Fruit fly (Drosophila melanogaster) whole organism, embryonic: ENCODE results near the gene Nepl20.

Experiments
- C15 ChIP-seq: fragments of 200-800 bp; sonication (Bioruptor generic); IDR thresholded peaks from 3 replicates; pipeline ENCODE4 v1.3.6; 2022; ENCODE audit warnings: missing biosample characterization, missing genetic modification characterization
- CG1024 ChIP-seq: fragments of 200-800 bp; sonication (Bioruptor generic); IDR thresholded peaks from 2 replicates; pipeline ENCODE4 v1.3.6; 2022; ENCODE audit warnings: missing biosample characterization, missing genetic modification characterization
- CG10462 ChIP-seq: fragments of 200-800 bp; sonication (Bioruptor generic); optimal IDR thresholded peaks from 2 replicates; lab custom pipeline; 2016; ENCODE audit warnings: missing biosample characterization, missing genetic modification characterization
- CG11504 ChIP-seq: fragments of 200-800 bp; sonication (Bioruptor generic); optimal IDR thresholded peaks from 3 replicates; lab custom pipeline; 2019; ENCODE audit warnings: missing biosample characterization, mild to moderate bottlenecking, missing genetic modification characterization, moderate library complexity
- CG12391 ChIP-seq: fragments of 200-800 bp; sonication (Bioruptor generic); optimal IDR thresholded peaks from 3 replicates; lab custom pipeline; 2018; ENCODE audit warnings: missing biosample characterization, mild to moderate bottlenecking, missing genetic modification characterization, moderate library complexity
- CG14710 ChIP-seq: fragments of 200-800 bp; sonication (Bioruptor generic); optimal IDR thresholded peaks from 3 replicates; lab custom pipeline; 2019; ENCODE audit warnings: missing biosample characterization, mild to moderate bottlenecking, missing genetic modification characterization, moderate library complexity
- CG15479 ChIP-seq: fragments of 200-800 bp; sonication (Bioruptor generic); optimal IDR thresholded peaks from 3 replicates; lab custom pipeline; 2019; ENCODE audit warnings: missing biosample characterization, mild to moderate bottlenecking, missing genetic modification characterization, moderate library complexity
- CG16813 ChIP-seq: fragments of 200-800 bp; sonication (Bioruptor generic); IDR thresholded peaks from 3 replicates; pipeline ENCODE4 v1.3.6; 2022; ENCODE audit warnings: missing biosample characterization, missing genetic modification characterization; ENCODE audit not compliant: partially characterized antibody
- CG16815 ChIP-seq: fragments of 200-800 bp; sonication (Bioruptor generic); optimal IDR thresholded peaks from 3 replicates; lab custom pipeline; 2017; ENCODE audit warnings: missing biosample characterization, mild to moderate bottlenecking, missing genetic modification characterization
- CG2129 ChIP-seq: fragments of 200-800 bp; sonication (Bioruptor generic); IDR thresholded peaks from 2 replicates; pipeline ENCODE4 v1.3.6; 2022; ENCODE audit warnings: missing biosample characterization, missing genetic modification characterization; ENCODE audit not compliant: partially characterized antibody
- CG2875 ChIP-seq: fragments of 200-800 bp; sonication (Bioruptor generic); optimal IDR thresholded peaks from 2 replicates; lab custom pipeline; 2017; ENCODE audit warnings: missing biosample characterization, mild to moderate bottlenecking, missing genetic modification characterization, missing genetic modification reagents
- CG32772 ChIP-seq: fragments of 200-800 bp; sonication (Bioruptor generic); IDR thresholded peaks from 2 replicates; pipeline ENCODE4 v1.3.6; 2022; ENCODE audit warnings: missing biosample characterization, missing genetic modification characterization
- CG33557 ChIP-seq: fragments of 200-800 bp; sonication (Bioruptor generic); optimal IDR thresholded peaks from 2 replicates; lab custom pipeline; 2019; ENCODE audit warnings: missing biosample characterization, mild to moderate bottlenecking, missing genetic modification characterization, moderate library complexity
- CG34376 ChIP-seq: fragments of 200-800 bp; sonication (Bioruptor generic); optimal IDR thresholded peaks from 2 replicates; lab custom pipeline; 2018; ENCODE audit warnings: missing biosample characterization, mild to moderate bottlenecking, missing genetic modification characterization
- CG3726 ChIP-seq: fragments of 200-800 bp; sonication (Bioruptor generic); IDR thresholded peaks from 3 replicates; pipeline ENCODE4, ENCODE4 v1.3.6; 2022; ENCODE audit warnings: missing biosample characterization, missing genetic modification characterization
- CG43689 ChIP-seq: fragments of 200-800 bp; sonication (Bioruptor generic); IDR thresholded peaks from 2 replicates; pipeline ENCODE4 v1.3.6; 2022; ENCODE audit warnings: missing biosample characterization, missing genetic modification characterization
- CG6791 ChIP-seq: fragments of 200-800 bp; sonication (Bioruptor generic); IDR thresholded peaks from 3 replicates; pipeline ENCODE4 v1.3.6; 2022; ENCODE audit warnings: missing biosample characterization, missing genetic modification characterization; ENCODE audit not compliant: partially characterized antibody
- CG6854 ChIP-seq: fragments of 200-800 bp; sonication (Bioruptor generic); optimal IDR thresholded peaks from 3 replicates; lab custom pipeline; 2017; ENCODE audit warnings: missing biosample characterization, mild to moderate bottlenecking, missing genetic modification characterization
- D ChIP-seq, 2 experiments: fragments of 200-800 bp in 1 of 2; fragments of >200 bp in 1 of 2; sonication (Bioruptor generic) in 1 of 2; optimal IDR thresholded peaks; 2 replicates in 1 of 2; 3 replicates in 1 of 2; lab custom pipeline; 2017; ENCODE audit warnings: mild to moderate bottlenecking in 1 of 2, missing biosample characterization in 1 of 2, missing genetic modification characterization in 1 of 2, missing genetic modification reagents in 1 of 2
- Drgx ChIP-seq: fragments of 200-800 bp; sonication (Bioruptor generic); IDR thresholded peaks from 2 replicates; pipeline ENCODE4 v1.3.6; 2022; ENCODE audit warnings: missing biosample characterization, missing genetic modification characterization
- E2f1 ChIP-seq: fragments of 200-800 bp; sonication (Bioruptor generic); IDR thresholded peaks from 2 replicates; pipeline ENCODE4 v1.3.6; 2022; ENCODE audit warnings: missing biosample characterization, missing genetic modification characterization
- Eip74EF ChIP-seq, 2 experiments: fragments of 200-800 bp in 1 of 2; fragments of >200 bp in 1 of 2; sonication (Bioruptor generic) in 1 of 2; optimal IDR thresholded peaks; 2 replicates each; lab custom pipeline; 2017 to 2019; ENCODE audit warnings: missing biosample characterization in 2 of 2, missing genetic modification characterization in 2 of 2, mild to moderate bottlenecking in 1 of 2, moderate library complexity in 1 of 2
- HLH4C ChIP-seq: fragments of 200-800 bp; sonication (Bioruptor generic); IDR thresholded peaks from 3 replicates; pipeline ENCODE4 v1.3.6; 2022; ENCODE audit warnings: missing biosample characterization, missing genetic modification characterization; ENCODE audit not compliant: partially characterized antibody
- HLH54F ChIP-seq: fragments of 200-800 bp; sonication (Bioruptor generic); optimal IDR thresholded peaks from 3 replicates; lab custom pipeline; 2016; ENCODE audit warnings: missing biosample characterization, missing genetic modification characterization
- Opbp ChIP-seq: fragments of 200-800 bp; sonication (Bioruptor generic); IDR thresholded peaks from 3 replicates; pipeline ENCODE4 v1.3.6; 2022; ENCODE audit warnings: missing biosample characterization, missing genetic modification characterization; ENCODE audit not compliant: partially characterized antibody
- Rfx ChIP-seq: fragments of 200-800 bp; sonication (Bioruptor generic); IDR thresholded peaks from 2 replicates; pipeline ENCODE4 v1.3.6; 2022; ENCODE audit warnings: missing biosample characterization, missing genetic modification characterization
- Xbp1 ChIP-seq: fragments of 200-800 bp; sonication (Bioruptor generic); optimal IDR thresholded peaks from 3 replicates; lab custom pipeline; 2016; ENCODE audit warnings: missing biosample characterization, mild to moderate bottlenecking, missing genetic modification characterization
- al ChIP-seq: fragments of 200-800 bp; sonication (Bioruptor generic); IDR thresholded peaks from 2 replicates; pipeline ENCODE4 v1.3.6; 2022; ENCODE audit warnings: missing biosample characterization, missing genetic modification characterization
- chm ChIP-seq: fragments of 200-800 bp; sonication (Bioruptor generic); IDR thresholded peaks from 2 replicates; pipeline ENCODE4 v1.3.6; 2022; ENCODE audit warnings: missing biosample characterization, missing genetic modification characterization
- dysf ChIP-seq: fragments of 200-800 bp; sonication (Bioruptor generic); IDR thresholded peaks from 3 replicates; pipeline ENCODE4 v1.3.6; 2022; ENCODE audit warnings: missing biosample characterization, missing genetic modification characterization
- exex ChIP-seq: fragments of 200-800 bp; sonication (Bioruptor generic); optimal IDR thresholded peaks from 4 replicates; lab custom pipeline; 2018; ENCODE audit warnings: missing biosample characterization, mild to moderate bottlenecking, missing genetic modification characterization, moderate library complexity
- gfzf ChIP-seq: fragments of 200-800 bp; sonication (Bioruptor generic); optimal IDR thresholded peaks from 2 replicates; lab custom pipeline; 2016; ENCODE audit warnings: missing biosample characterization, mild to moderate bottlenecking, missing genetic modification characterization, moderate library complexity
- hbn ChIP-seq: fragments of 200-800 bp; sonication (Bioruptor generic); IDR thresholded peaks from 2 replicates; pipeline ENCODE4 v1.3.6; 2022; ENCODE audit warnings: missing biosample characterization, missing genetic modification characterization; ENCODE audit not compliant: partially characterized antibody
- hkb ChIP-seq, 2 experiments: fragments of 200-800 bp in 1 of 2; fragments of >200 bp in 1 of 2; sonication (Bioruptor generic) in 1 of 2; IDR thresholded peaks in 1 of 2; optimal IDR thresholded peaks in 1 of 2; 2 replicates each; pipeline versions ENCODE4 v1.3.6 to Lab custom; 2017 to 2022; ENCODE audit warnings: missing biosample characterization in 1 of 2, missing genetic modification characterization in 1 of 2
- inv ChIP-seq: fragments of 200-800 bp; sonication (Bioruptor generic); IDR thresholded peaks from 2 replicates; pipeline ENCODE4 v1.3.6; 2022; ENCODE audit warnings: missing biosample characterization, missing genetic modification characterization; ENCODE audit not compliant: partially characterized antibody
- jigr1 ChIP-seq: fragments of 200-800 bp; sonication (Bioruptor generic); IDR thresholded peaks from 3 replicates; pipeline ENCODE4 v1.3.6; 2022; ENCODE audit warnings: missing biosample characterization, missing genetic modification characterization
- knrl ChIP-seq: fragments of 200-800 bp; sonication (Bioruptor generic); IDR thresholded peaks from 3 replicates; pipeline ENCODE4 v1.3.6; 2022; ENCODE audit warnings: missing biosample characterization, missing genetic modification characterization; ENCODE audit not compliant: partially characterized antibody
- onecut ChIP-seq: fragments of 200-800 bp; sonication (Bioruptor generic); IDR thresholded peaks from 2 replicates; pipeline ENCODE4 v1.3.6; 2022; ENCODE audit warnings: missing biosample characterization, missing genetic modification characterization
- org-1 ChIP-seq: fragments of 200-800 bp; sonication (Bioruptor generic); optimal IDR thresholded peaks from 2 replicates; lab custom pipeline; 2017; ENCODE audit warnings: missing biosample characterization, missing genetic modification characterization
- pnt ChIP-seq: fragments of 200-800 bp; sonication (Bioruptor generic); optimal IDR thresholded peaks from 3 replicates; lab custom pipeline; 2016; ENCODE audit warnings: missing biosample characterization, missing genetic modification characterization
- repo ChIP-seq: fragments of 200-800 bp; sonication (Bioruptor generic); optimal IDR thresholded peaks from 2 replicates; lab custom pipeline; 2016; ENCODE audit warnings: missing biosample characterization, missing genetic modification characterization
- tap ChIP-seq: fragments of 200-800 bp; optimal IDR thresholded peaks from 3 replicates; lab custom pipeline; 2019; ENCODE audit warnings: missing biosample characterization, mild to moderate bottlenecking, missing genetic modification characterization, moderate library complexity
- tll ChIP-seq, 2 experiments: fragments of 200-800 bp in 1 of 2; fragments of >200 bp in 1 of 2; sonication (Bioruptor generic) in 1 of 2; optimal IDR thresholded peaks; 2 replicates each; lab custom pipeline; 2017 to 2019; ENCODE audit warnings: missing biosample characterization in 2 of 2, missing genetic modification characterization in 2 of 2, mild to moderate bottlenecking in 1 of 2, moderate library complexity in 1 of 2
- tup ChIP-seq: fragments of 200-800 bp; sonication (Bioruptor generic); optimal IDR thresholded peaks from 2 replicates; lab custom pipeline; 2016; ENCODE audit warnings: missing biosample characterization, mild to moderate bottlenecking, missing genetic modification characterization, moderate library complexity
- zf30C ChIP-seq: fragments of 200-800 bp; sonication (Bioruptor generic); optimal IDR thresholded peaks from 3 replicates; lab custom pipeline; 2018; ENCODE audit warnings: missing biosample characterization, mild to moderate bottlenecking, missing genetic modification characterization

Gene Nepl20

DNA sequence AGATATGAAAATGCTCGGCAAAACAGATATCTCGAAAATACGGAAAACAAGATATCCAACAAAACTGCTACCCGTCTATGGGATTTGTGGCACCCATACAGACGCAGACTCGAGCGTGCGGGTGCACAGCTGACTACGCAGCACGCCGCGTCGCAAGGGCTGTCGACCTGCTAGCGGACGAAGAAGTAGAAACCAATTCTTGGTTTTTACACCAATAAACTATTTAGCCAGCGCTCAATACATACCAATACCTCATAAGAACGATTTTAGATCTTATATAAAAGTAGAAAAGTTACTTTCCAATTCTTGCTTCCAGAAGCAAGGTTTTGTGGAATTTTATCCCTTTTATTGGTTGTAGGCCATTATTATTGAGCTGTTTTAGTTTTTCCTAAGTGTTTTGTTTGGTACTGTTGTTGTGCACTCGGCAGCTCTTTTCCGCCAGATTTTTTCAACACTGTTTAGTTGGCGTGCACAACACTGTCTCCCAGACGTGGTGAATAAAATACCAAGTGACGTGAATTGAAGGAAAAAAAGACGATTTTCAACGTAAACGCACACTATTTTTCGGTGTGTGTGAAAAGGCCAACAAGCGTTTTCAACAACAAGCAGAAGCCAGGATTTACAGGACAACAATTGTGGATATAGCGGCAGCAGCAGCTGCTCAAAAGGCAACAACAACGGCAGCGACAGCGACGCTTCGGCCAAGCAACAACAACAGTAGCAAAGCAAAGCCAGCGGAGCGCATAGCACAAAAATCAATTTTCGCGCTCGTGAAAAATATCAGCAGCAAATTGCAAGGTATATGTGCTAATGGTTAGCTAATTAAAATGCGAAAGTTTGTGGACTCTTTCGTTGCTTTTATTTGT lies 8.2 kb downstream of the Nepl20 start (continued):
- peak; percentile 90 for TF ChIP-seq Rfx (GFP tag; lab: Robert Waterston, UW)
- no peak for TF ChIP-seq inv
- TF ChIP-seq Drgx (GFP tag; lab: Robert Waterston, UW), result peak; percentile 84
- peak; percentile 65; the same call in 1 of the 2 replicates for TF ChIP-seq al (GFP tag; lab: Robert Waterston, UW)
- TF ChIP-seq CG11504 (tag; lab: Kevin White, UChicago), result peak; percentile 81
- peak; percentile 53 for TF ChIP-seq CG10462
- peak; percentile 79 for TF ChIP-seq CG14710 (tag; lab: Kevin White, UChicago)
- no peak for TF ChIP-seq C15 (GFP tag; lab: Robert Waterston, UW)
- peak in 1 of 2 experiments; percentile 68 for TF ChIP-seq Eip74EF (GFP tag; optimal IDR thresholded peaks at IDR 0.05; lab: Kevin White, UChicago)
- peak; percentile 81 for TF ChIP-seq repo (GFP tag; lab: Kevin White, UChicago)
- TF ChIP-seq CG6791 (GFP tag; lab: Robert Waterston, UW), result 0 out of 3 replicates have a peak, but pooled peaks have one; percentile 7
- TF ChIP-seq CG16815 (GFP tag; lab: Kevin White, UChicago), result peak; percentile 72
- peak; percentile 91 for TF ChIP-seq HLH54F
- peak; percentile 59 for TF ChIP-seq CG32772 (GFP tag; lab: Robert Waterston, UW)
- peak; percentile 49 for TF ChIP-seq tup (GFP tag; lab: Kevin White, UChicago)
- TF ChIP-seq CG2875 (GFP tag; lab: Kevin White, UChicago), result no peak
- no peak for TF ChIP-seq Opbp (GFP tag; lab: Robert Waterston, UW)
- TF ChIP-seq onecut, result peak; percentile 50
- no peak for TF ChIP-seq zf30C (GFP tag; lab: Kevin White, UChicago)
- TF ChIP-seq CG16813 (GFP tag; lab: Robert Waterston, UW), result no peak
- TF ChIP-seq CG3726 (GFP tag; lab: Robert Waterston, UW), result no peak
- TF ChIP-seq chm (GFP tag; lab: Robert Waterston, UW), result 0 out of 2 replicates have a peak, but pooled peaks have one; percentile 41
- TF ChIP-seq HLH4C (GFP tag; lab: Robert Waterston, UW), result no peak
- peak; percentile 65 for TF ChIP-seq tap (tag; lab: Kevin White, UChicago)
- TF ChIP-seq CG43689 (GFP tag; lab: Robert Waterston, UW), result 0 out of 2 replicates have a peak, but pooled peaks have one; percentile 6
- peak; percentile 66 for TF ChIP-seq org-1 (GFP tag; lab: Kevin White, UChicago)
- peak; percentile 71 for TF ChIP-seq CG12391 (tag; lab: Kevin White, UChicago)
- TF ChIP-seq dysf (GFP tag; lab: Robert Waterston, UW), result peak; percentile 81
- peak; percentile 44 for TF ChIP-seq gfzf
- no peak for TF ChIP-seq knrl (GFP tag; lab: Robert Waterston, UW)
- no peak for TF ChIP-seq jigr1 (GFP tag; lab: Robert Waterston, UW)
- peak; percentile 75 for TF ChIP-seq CG15479
- TF ChIP-seq CG34376 (GFP tag; lab: Kevin White, UChicago), result peak; percentile 85
- 0 out of 2 replicates have a peak, but pooled peaks have one; percentile 31 for TF ChIP-seq CG1024 (GFP tag; lab: Robert Waterston, UW)
- TF ChIP-seq CG6854 (GFP tag; lab: Kevin White, UChicago), result peak; percentile 24
- TF ChIP-seq hbn, result no peak
- peak; percentile 67 for TF ChIP-seq hkb (optimal IDR thresholded peaks at IDR 0.05; lab: Kevin White, UChicago)
- peak; percentile 63 for TF ChIP-seq hkb (GFP tag; IDR thresholded peaks at IDR 0.05; lab: Robert Waterston, UW)
- TF ChIP-seq E2f1 (GFP tag; lab: Robert Waterston, UW), result peak; percentile 63
- TF ChIP-seq CG33557, result peak; percentile 31
- no peak for TF ChIP-seq D (optimal IDR thresholded peaks at IDR 0.05; lab: Kevin White, UChicago)
- peak; percentile 64 for TF ChIP-seq D (GFP tag; optimal IDR thresholded peaks at IDR 0.05; lab: Kevin White, UChicago)
- no peak for TF ChIP-seq CG2129
- no peak for TF ChIP-seq tll (GFP tag; optimal IDR thresholded peaks at IDR 0.05; lab: Kevin White, UChicago)
- TF ChIP-seq pnt (GFP tag; lab: Kevin White, UChicago), result peak; percentile 79
- peak; percentile 35 for TF ChIP-seq exex (tag; lab: Kevin White, UChicago)
- TF ChIP-seq Xbp1, result peak; percentile 85
